Worm (Caenorhabditis elegans): ENCODE measurements around the gene oac-4.

Gene oac-4

ce11 chrII:3860826-3861225, 25.0 kb upstream of the oac-4 start, which contains the start of gene oac-11:
TSS of gene oac-11 (minus strand) at chrII:3860926.
- TF ChIP-seq sptf-2 (GFP tag; optimal IDR thresholded peaks at IDR 0.05) (no peak), zfh-2 (GFP tag; conservative IDR thresholded peaks at IDR 0.05) (no peak), B0035.1 (tag; optimal IDR thresholded peaks at IDR 0.05) (no peak), hsf-1 (GFP tag; IDR thresholded peaks at IDR 0.05) (no peak), pbrm-1 (GFP tag; IDR thresholded peaks at IDR 0.05) (no peak)

DNA sequence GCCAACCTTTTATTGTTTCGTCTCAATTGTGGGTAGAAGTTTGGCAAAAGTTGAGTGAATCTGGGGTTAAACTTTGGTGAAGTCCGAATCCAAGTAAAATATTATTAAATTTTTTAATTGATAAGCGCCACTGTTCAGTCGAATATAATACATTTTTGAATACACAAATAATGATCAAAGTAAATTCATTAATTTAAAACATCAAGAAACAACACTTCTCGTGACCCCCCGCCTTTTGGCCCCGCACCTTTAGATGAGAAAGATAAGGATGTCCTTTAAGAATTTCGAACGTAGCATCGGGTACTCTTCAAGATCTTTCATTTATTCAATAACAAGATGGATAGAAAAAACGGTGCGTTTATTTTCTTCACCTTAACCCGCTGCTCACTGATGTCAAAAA, 16.8 kb upstream of the oac-4 start, which contains the start of gene nhr-257:
TSS of gene nhr-257 (plus strand) at position 301 of the 400 bp plus-strand sequence.
- TF ChIP-seq lsl-1 (GFP tag; optimal IDR thresholded peaks at IDR 0.05), result no peak
- no peak for TF ChIP-seq F37B4.10 (GFP tag; IDR thresholded peaks at IDR 0.05)
- no peak for TF ChIP-seq Y79H2A.3 (GFP tag; conservative IDR thresholded peaks at IDR 0.05)
- TF ChIP-seq ztf-3 (GFP tag; optimal IDR thresholded peaks at IDR 0.05), result no peak
- TF ChIP-seq madf-8 (GFP tag; conservative IDR thresholded peaks at IDR 0.05), result no peak
- no peak for TF ChIP-seq madf-10 (tag; optimal IDR thresholded peaks at IDR 0.05)
- no peak for TF ChIP-seq ztf-6 (GFP tag; IDR thresholded peaks at IDR 0.05)
- TF ChIP-seq ztf-22 (GFP tag; optimal IDR thresholded peaks at IDR 0.05), result no peak
- TF ChIP-seq ceh-58 (GFP tag; IDR thresholded peaks at IDR 0.05), result no peak
- no peak for TF ChIP-seq zfh-2 (GFP tag; conservative IDR thresholded peaks at IDR 0.05)
- no peak for TF ChIP-seq nfyb-1 (GFP tag; IDR thresholded peaks at IDR 0.05)
- no peak for TF ChIP-seq rpc-1 (optimal IDR thresholded peaks at IDR 0.05)
- TF ChIP-seq rpc-1 (tag; optimal IDR thresholded peaks at IDR 0.05), result no peak

DNA sequence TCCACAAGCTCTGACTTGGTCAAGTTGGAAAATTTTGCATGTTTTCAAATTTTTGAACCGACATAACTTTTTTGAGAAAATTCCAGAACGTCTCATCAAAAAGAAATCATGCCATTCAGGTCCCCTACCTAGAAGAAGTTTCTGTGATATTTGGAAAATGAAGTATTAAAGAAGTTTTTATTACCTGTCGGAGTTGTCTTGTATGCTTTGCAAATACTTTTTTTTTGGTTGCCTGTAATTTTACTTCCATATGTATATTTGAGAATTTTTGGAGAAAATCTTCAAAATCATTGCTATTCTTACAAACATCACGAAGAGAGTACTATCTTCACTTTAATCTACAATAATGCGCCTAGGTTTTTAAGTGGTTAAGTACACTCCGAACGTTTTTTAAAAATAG, 14.8 kb upstream of the oac-4 start, which contains the start of gene nhr-72:
TSS of gene nhr-72 (minus strand) at position 101 of the 400 bp plus-strand sequence.
- no peak for TF ChIP-seq rcor-1 (GFP tag; IDR thresholded peaks at IDR 0.05)
- TF ChIP-seq bed-1 (GFP tag; IDR thresholded peaks at IDR 0.05), result no peak
- no peak for TF ChIP-seq dpff-1 (tag; optimal IDR thresholded peaks at IDR 0.05)
- TF ChIP-seq nhr-120 (GFP tag; IDR thresholded peaks at IDR 0.05), result no peak
- TF ChIP-seq lir-1 (GFP tag; conservative IDR thresholded peaks at IDR 0.05), result no peak
- TF ChIP-seq lin-35 (GFP tag; optimal IDR thresholded peaks at IDR 0.05), result no peak
- TF ChIP-seq egl-44 (GFP tag; IDR thresholded peaks at IDR 0.05), result no peak
- no peak for TF ChIP-seq Y79H2A.3 (GFP tag; conservative IDR thresholded peaks at IDR 0.05)
- TF ChIP-seq ztf-18 (tag; optimal IDR thresholded peaks at IDR 0.05), result no peak
- TF ChIP-seq ekl-4 (GFP tag; IDR thresholded peaks at IDR 0.05), result no peak
- no peak for TF ChIP-seq mcd-1 (GFP tag; IDR thresholded peaks at IDR 0.05)
- TF ChIP-seq F37B4.10 (GFP tag; IDR thresholded peaks at IDR 0.05), result no peak
- no peak for TF ChIP-seq egrh-3 (GFP tag; IDR thresholded peaks at IDR 0.05)
- TF ChIP-seq F57C9.4 (tag; optimal IDR thresholded peaks at IDR 0.05), result no peak
- TF ChIP-seq Y95B8A.8 (GFP tag; IDR thresholded peaks at IDR 0.05), result no peak
- TF ChIP-seq attf-5 (GFP tag; optimal IDR thresholded peaks at IDR 0.05), result no peak

DNA sequence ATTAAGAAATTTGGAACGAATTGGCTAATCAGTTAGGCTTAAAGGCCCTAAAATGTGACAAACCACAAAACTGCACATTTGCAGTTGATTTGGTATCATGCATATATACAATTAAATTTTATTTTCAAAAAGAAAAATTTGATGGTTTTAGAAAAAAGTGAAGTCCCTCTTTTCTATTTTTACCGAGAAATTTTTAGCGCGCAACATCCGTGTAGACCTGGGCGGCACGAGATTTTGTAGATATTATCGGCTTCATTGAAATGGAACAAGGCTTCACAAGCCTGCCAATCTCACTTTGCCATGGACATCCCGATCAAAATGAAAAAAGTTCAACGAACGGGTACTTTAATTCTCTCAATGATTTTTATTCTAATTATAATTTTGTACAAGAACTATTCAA, 10.2 kb upstream of the oac-4 start, which contains the start of gene C17A2.2:
TSS of gene C17A2.2 (plus strand) at position 301 of the 400 bp plus-strand sequence.
- TF ChIP-seq dpl-1 (GFP tag; optimal IDR thresholded peaks at IDR 0.05) (no peak), hrde-1 (tag; optimal IDR thresholded peaks at IDR 0.05; ENCODE audit: borderline replicate concordance) (no peak), madf-6 (GFP tag; IDR thresholded peaks at IDR 0.05) (no peak), hmg-20 (GFP tag; IDR thresholded peaks at IDR 0.05) (no peak), nfya-1 (tag; optimal IDR thresholded peaks at IDR 0.05; ENCODE audit: borderline replicate concordance, insufficient read depth) (no peak), B0261.1 (tag; optimal IDR thresholded peaks at IDR 0.05) (no peak), lsl-1 (GFP tag; optimal IDR thresholded peaks at IDR 0.05) (no peak), ceh-91 (GFP tag; IDR thresholded peaks at IDR 0.05) (no peak)
